Fruit fly (Drosophila melanogaster): ENCODE results near the gene Ptp61F.

Ptp61F gene

dm6 chr3L:1376014-1376745 lies 98.9 kb downstream of the Ptp61F start (continued):
- TF ChIP-seq klu (GFP tag; IDR thresholded peaks at IDR 0.05) (no peak), Rx (GFP tag; IDR thresholded peaks at IDR 0.05) (no peak), CG4360 (GFP tag; IDR thresholded peaks at IDR 0.05) (no peak), Antp (GFP tag; optimal IDR thresholded peaks at IDR 0.05) (peak; percentile 8), wek (GFP tag; optimal IDR thresholded peaks at IDR 0.05) (no peak), stc (GFP tag; IDR thresholded peaks at IDR 0.05) (peak; percentile 72), gsb (GFP tag; IDR thresholded peaks at IDR 0.05) (no peak), sqz (GFP tag; optimal IDR thresholded peaks at IDR 0.05) (no peak), PHDP (tag; optimal IDR thresholded peaks at IDR 0.05) (peak; percentile 60), bowl (GFP tag; IDR thresholded peaks at IDR 0.05) (0 out of 2 replicates have a peak, but pooled peaks have one; percentile 24), CG8478 (optimal IDR thresholded peaks at IDR 0.05) (no peak), CG10274 (GFP tag; optimal IDR thresholded peaks at IDR 0.05) (no peak), CG10321 (GFP tag; IDR thresholded peaks at IDR 0.05) (no peak), chinmo (GFP tag; IDR thresholded peaks at IDR 0.05; ENCODE audit: partially characterized antibody) (no peak), Nf-YC (tag; optimal IDR thresholded peaks at IDR 0.05) (no peak), yki (optimal IDR thresholded peaks at IDR 0.05) (no peak), insv (GFP tag; optimal IDR thresholded peaks at IDR 0.05) (no peak), CG9932 (GFP tag; IDR thresholded peaks at IDR 0.05) (no peak), CG12391 (tag; optimal IDR thresholded peaks at IDR 0.05) (peak; percentile 60), CG30020 (tag; optimal IDR thresholded peaks at IDR 0.05) (no peak), run (tag; optimal IDR thresholded peaks at IDR 0.05) (peak; percentile 2), CG4617 (GFP tag; optimal IDR thresholded peaks at IDR 0.05; ENCODE audit: borderline replicate concordance) (no peak), Hr3 (GFP tag; optimal IDR thresholded peaks at IDR 0.05) (no peak), Usf (GFP tag; optimal IDR thresholded peaks at IDR 0.05) (no peak), CG12942 (GFP tag; optimal IDR thresholded peaks at IDR 0.05) (no peak), CG17359 (tag; optimal IDR thresholded peaks at IDR 0.05) (peak; percentile 62), Ada2b (GFP tag; IDR thresholded peaks at IDR 0.05) (0 out of 2 replicates have a peak, but pooled peaks have one; percentile 21), CG10431 (GFP tag; optimal IDR thresholded peaks at IDR 0.05) (no peak), cad (GFP tag; optimal IDR thresholded peaks at IDR 0.05) (no peak), Sry-β (GFP tag; optimal IDR thresholded peaks at IDR 0.05) (peak; percentile 2), CG15601 (tag; optimal IDR thresholded peaks at IDR 0.05) (peak; percentile 41), CG8290 (GFP tag; optimal IDR thresholded peaks at IDR 0.05) (no peak), CG8290 (tag; optimal IDR thresholded peaks at IDR 0.05) (peak in 1 of 2 experiments; percentile 56), tap (tag; optimal IDR thresholded peaks at IDR 0.05) (peak; percentile 29), CG9727 (GFP tag; optimal IDR thresholded peaks at IDR 0.05) (no peak), CG12659 (GFP tag; optimal IDR thresholded peaks at IDR 0.05) (peak; percentile 31), CG10267 (tag; optimal IDR thresholded peaks at IDR 0.05) (peak; percentile 62), zf30C (GFP tag; optimal IDR thresholded peaks at IDR 0.05) (no peak), Oaz (GFP tag; IDR thresholded peaks at IDR 0.05) (no peak), E2f1 (GFP tag; IDR thresholded peaks at IDR 0.05) (peak; percentile 69), hkb (optimal IDR thresholded peaks at IDR 0.05) (no peak), hkb (GFP tag; IDR thresholded peaks at IDR 0.05) (peak; percentile 71), Dref (GFP tag; IDR thresholded peaks at IDR 0.05) (no peak), NC2α (GFP tag; optimal IDR thresholded peaks at IDR 0.05) (no peak), C15 (GFP tag; IDR thresholded peaks at IDR 0.05) (no peak), CG12236 (GFP tag; optimal IDR thresholded peaks at IDR 0.05) (no peak), Dip3 (GFP tag; optimal IDR thresholded peaks at IDR 0.05) (no peak), Deaf1 (tag; optimal IDR thresholded peaks at IDR 0.05) (no peak), CG17612 (GFP tag; IDR thresholded peaks at IDR 0.05) (no peak), CG7271 (tag; optimal IDR thresholded peaks at IDR 0.05) (no peak), CG8388 (GFP tag; optimal IDR thresholded peaks at IDR 0.05) (peak; percentile 57), schlank (tag; optimal IDR thresholded peaks at IDR 0.05) (no peak)

All from whole organism, embryonic.